Worm (Caenorhabditis elegans): ENCODE measurements around the gene fbxb-21.

- no peak for TF ChIP-seq nhr-237 (tag; optimal IDR thresholded peaks at IDR 0.05)
- no peak for TF ChIP-seq snpc-1.2 (GFP tag; IDR thresholded peaks at IDR 0.05)
- no peak for TF ChIP-seq Y105C5A.15 (GFP tag; IDR thresholded peaks at IDR 0.05)
- no peak for TF ChIP-seq fkh-10 (GFP tag; optimal IDR thresholded peaks at IDR 0.05)
- TF ChIP-seq nhr-25 (tag; optimal IDR thresholded peaks at IDR 0.05; ENCODE audit: borderline replicate concordance, insufficient read depth), result no peak
- no peak for TF ChIP-seq lim-7 (GFP tag; IDR thresholded peaks at IDR 0.05)
- no peak for TF ChIP-seq nhr-42 (GFP tag; IDR thresholded peaks at IDR 0.05)
Measured at ce11 chrII:1688813-1689212, 40.1 kb upstream of the fbxb-21 start, which contains the start of the genes fbxb-18 and fbxb-19.

Data from whole organism, L4 larva.